Worm (Caenorhabditis elegans) whole organism, L1 larva: ENCODE results near the gene T02C5.1.

Experiments used
- ama-1 ChIP-seq: fragments of 150-350 bp; optimal IDR thresholded peaks from 2 replicates; lab custom pipeline; 2014
- dpl-1 ChIP-seq, 3 experiments: fragments of 150-350 bp in 2 of 3; sonication (generic microtip) in 1 of 3; optimal IDR thresholded peaks; 2 replicates each; lab custom pipeline; 2014 to 2017; ENCODE audit warnings: missing biosample characterization in 3 of 3, missing genetic modification characterization in 3 of 3, missing genetic modification reagents in 3 of 3
- lsy-2 ChIP-seq, 2 experiments: fragments of 150-350 bp; optimal IDR thresholded peaks; 2 replicates each; lab custom pipeline; 2014; ENCODE audit warnings: missing biosample characterization in 2 of 2, missing genetic modification characterization in 2 of 2
- nhr-11 ChIP-seq: fragments of 150-350 bp; optimal IDR thresholded peaks from 2 replicates; lab custom pipeline; 2014; ENCODE audit warnings: missing biosample characterization, missing genetic modification characterization
- nhr-19 ChIP-seq: fragments of 200-800 bp; sonication (Bioruptor generic); conservative IDR thresholded peaks from 2 replicates; pipeline ENCODE4 v1.3.6; 2022; ENCODE audit warnings: missing genetic modification characterization, missing compliant biosample characterization
- pag-3 ChIP-seq: sonication (generic microtip); optimal IDR thresholded peaks from 2 replicates; lab custom pipeline; 2017; ENCODE audit warnings: missing genetic modification characterization, mild to moderate bottlenecking, missing compliant biosample characterization, antibody characterized with exemption, borderline replicate concordance; ENCODE audit not compliant: insufficient read depth
- sox-4 ChIP-seq: sonication (generic microtip); optimal IDR thresholded peaks from 2 replicates; lab custom pipeline; 2016; ENCODE audit warnings: missing genetic modification characterization, missing compliant biosample characterization
- tbx-2 ChIP-seq: sonication (generic microtip); optimal IDR thresholded peaks from 2 replicates; lab custom pipeline; 2016; ENCODE audit warnings: missing genetic modification characterization, missing compliant biosample characterization

ce11 chrX:2696563-2696962, 1.8 kb downstream of the T02C5.1 start:
- TF ChIP-seq lsy-2 (tag; optimal IDR thresholded peaks at IDR 0.05; lab: Kevin White, UChicago) (no peak), nhr-11 (tag; lab: Kevin White, UChicago) (no peak), dpl-1 (GFP tag; optimal IDR thresholded peaks at IDR 0.05; lab: Kevin White, UChicago) (no peak), sox-4 (tag; lab: Kevin White, UChicago) (no peak), nhr-19 (GFP tag; lab: Robert Waterston, UW) (no peak), pag-3 (tag; lab: Kevin White, UChicago) (no peak), tbx-2 (no peak), ama-1 (lab: Kevin White, UChicago) (no peak)
